Worm (Caenorhabditis elegans): ENCODE measurements around the gene nhr-138.

nhr-138 gene

ce11 chrIV:9706704-9707197, 18.3 kb upstream of the nhr-138 start, which contains the start of the genes dcaf-1 and dph-3:
dcaf-1 (minus strand) TSS chrIV:9706723.
dph-3 (plus strand) TSS chrIV:9707147.
- TF ChIP-seq nhr-232 (tag; optimal IDR thresholded peaks at IDR 0.05) (no peak), unc-42 (tag; optimal IDR thresholded peaks at IDR 0.05) (peak; percentile 11), ceh-2 (tag; optimal IDR thresholded peaks at IDR 0.05) (no peak), nfya-1 (tag; optimal IDR thresholded peaks at IDR 0.05) (peak; percentile 10), pros-1 (tag; optimal IDR thresholded peaks at IDR 0.05) (no peak), unc-86 (tag; optimal IDR thresholded peaks at IDR 0.05) (no peak)

- no peak for TF ChIP-seq sox-4 (tag; optimal IDR thresholded peaks at IDR 0.05)
- no peak for TF ChIP-seq pros-1 (tag; optimal IDR thresholded peaks at IDR 0.05)
- TF ChIP-seq zip-5 (tag; optimal IDR thresholded peaks at IDR 0.05) = no peak
- TF ChIP-seq ama-1 (optimal IDR thresholded peaks at IDR 0.05) = no peak
- TF ChIP-seq fkh-6 (tag; optimal IDR thresholded peaks at IDR 0.05) = no peak
These were observed 15.8 kb upstream of the nhr-138 start, which contains the start of gene ant-1.3 for ce11 chrIV:9709205-9709604. ant-1.3 (minus strand) TSS chrIV:9709305.

ce11 chrIV:9709887-9710286, 15.2 kb upstream of the nhr-138 start, which contains the start of gene nhr-38:
nhr-38 (plus strand) TSS chrIV:9710187.
- no peak for TF ChIP-seq madf-2 (tag; optimal IDR thresholded peaks at IDR 0.05)
- TF ChIP-seq zip-5 (tag; optimal IDR thresholded peaks at IDR 0.05) = no peak
- no peak for TF ChIP-seq dmd-4 (tag; optimal IDR thresholded peaks at IDR 0.05; ENCODE audit: borderline replicate concordance)
- no peak for TF ChIP-seq T23F11.4 (GFP tag; optimal IDR thresholded peaks at IDR 0.05)
- TF ChIP-seq che-1 (tag; optimal IDR thresholded peaks at IDR 0.05) = no peak
- no peak for TF ChIP-seq fax-1 (tag; optimal IDR thresholded peaks at IDR 0.05)
- TF ChIP-seq ceh-30 (tag; optimal IDR thresholded peaks at IDR 0.05) = no peak
- no peak for TF ChIP-seq ahr-1 (tag; optimal IDR thresholded peaks at IDR 0.05)
- no peak for TF ChIP-seq pha-2 (tag; optimal IDR thresholded peaks at IDR 0.05)
- no peak for TF ChIP-seq unc-42 (tag; optimal IDR thresholded peaks at IDR 0.05)
- no peak for TF ChIP-seq K02D7.2 (tag; optimal IDR thresholded peaks at IDR 0.05)
- TF ChIP-seq hlh-30 (tag; optimal IDR thresholded peaks at IDR 0.05; ENCODE audit: insufficient read depth) = no peak
- TF ChIP-seq ttx-3 (tag; optimal IDR thresholded peaks at IDR 0.05) = no peak
- no peak for TF ChIP-seq unc-3 (GFP tag; conservative IDR thresholded peaks at IDR 0.05)
- no peak for TF ChIP-seq unc-3 (tag; optimal IDR thresholded peaks at IDR 0.05)
- no peak for TF ChIP-seq unc-55 (GFP tag; optimal IDR thresholded peaks at IDR 0.05)
- TF ChIP-seq gmeb-2 (tag; optimal IDR thresholded peaks at IDR 0.05) = no peak
- no peak for TF ChIP-seq eyg-1 (tag; optimal IDR thresholded peaks at IDR 0.05)

ce11 chrIV:9712782-9713181, 12.3 kb upstream of the nhr-138 start, which contains the start of gene K01H12.4:
K01H12.4 (plus strand) TSS chrIV:9713082.
- TF ChIP-seq nfya-1 (tag; optimal IDR thresholded peaks at IDR 0.05) (no peak), K02D7.2 (tag; optimal IDR thresholded peaks at IDR 0.05) (no peak), sox-4 (tag; optimal IDR thresholded peaks at IDR 0.05) (no peak), che-1 (tag; optimal IDR thresholded peaks at IDR 0.05) (no peak), madf-2 (tag; optimal IDR thresholded peaks at IDR 0.05) (no peak), Y22D7AL.16 (tag; optimal IDR thresholded peaks at IDR 0.05) (no peak), ztf-16 (tag; optimal IDR thresholded peaks at IDR 0.05) (no peak), C08G9.2 (tag; optimal IDR thresholded peaks at IDR 0.05) (no peak), ceh-9 (tag; optimal IDR thresholded peaks at IDR 0.05) (no peak), ceh-18 (tag; optimal IDR thresholded peaks at IDR 0.05) (no peak), eyg-1 (tag; optimal IDR thresholded peaks at IDR 0.05) (no peak), elt-2 (tag; optimal IDR thresholded peaks at IDR 0.05) (no peak), tbx-2 (tag; optimal IDR thresholded peaks at IDR 0.05) (no peak), ceh-6 (GFP tag; optimal IDR thresholded peaks at IDR 0.05) (no peak), ceh-22 (tag; optimal IDR thresholded peaks at IDR 0.05) (no peak), hlh-30 (tag; optimal IDR thresholded peaks at IDR 0.05; ENCODE audit: insufficient read depth) (no peak), ttx-3 (tag; optimal IDR thresholded peaks at IDR 0.05) (no peak), npax-4 (tag; optimal IDR thresholded peaks at IDR 0.05) (no peak)

All from whole organism, late embryonic.